Worm (Caenorhabditis elegans) whole organism, L4/young adult: ENCODE measurements around the gene rbm-39.

Experiments
- W03F9.2 ChIP-seq: fragments of 150-350 bp; optimal IDR thresholded peaks from 2 replicates; lab custom pipeline; 2014; ENCODE audit warnings: missing biosample characterization, missing genetic modification characterization
- him-1 ChIP-seq: sonication (generic microtip); optimal IDR thresholded peaks from 2 replicates; lab custom pipeline; 2016; ENCODE audit warnings: missing genotype, missing genetic modification reagents, missing genetic modification characterization, missing compliant biosample characterization

- TF ChIP-seq W03F9.2 (tag; lab: Kevin White, UChicago) (peak; percentile 3), him-1 (tag; lab: Kevin White, UChicago) (no peak)
These were observed 21.2 kb upstream of the rbm-39 start for ce11 chrIV:991181-991642.
